Fruit fly (Drosophila melanogaster) whole organism, adult: Measurements from ENCODE around the gene Wdr24.

Experiments
- CG11617 ChIP-seq: fragments of 200-800 bp; sonication (Bioruptor generic); optimal IDR thresholded peaks from 2 replicates; lab custom pipeline; 2017; ENCODE audit warnings: mild to moderate bottlenecking, missing biosample characterization, missing genetic modification reagents, missing genetic modification characterization
- CG12768 ChIP-seq: fragments of 200-800 bp; sonication (Bioruptor generic); optimal IDR thresholded peaks from 2 replicates; lab custom pipeline; 2017; ENCODE audit warnings: missing biosample characterization, missing genetic modification characterization, mild to moderate bottlenecking, moderate library complexity, missing genetic modification reagents
- CG14711 ChIP-seq: fragments of 200-800 bp; sonication (Bioruptor generic); optimal IDR thresholded peaks from 2 replicates; lab custom pipeline; 2018; ENCODE audit warnings: missing biosample characterization, mild to moderate bottlenecking, missing genetic modification characterization, moderate library complexity
- CG1620 ChIP-seq: fragments of 200-800 bp; sonication (Bioruptor generic); optimal IDR thresholded peaks from 2 replicates; lab custom pipeline; 2016; ENCODE audit warnings: missing biosample characterization, missing genetic modification characterization
- CG33017 ChIP-seq: fragments of 200-800 bp; sonication (Bioruptor generic); optimal IDR thresholded peaks from 2 replicates; lab custom pipeline; 2018; ENCODE audit warnings: missing biosample characterization, mild to moderate bottlenecking, missing genetic modification characterization, moderate library complexity
- CG5204 ChIP-seq: fragments of 200-800 bp; sonication (Bioruptor generic); optimal IDR thresholded peaks from 2 replicates; lab custom pipeline; 2016; ENCODE audit warnings: missing biosample characterization, missing genetic modification characterization
- CG7045 ChIP-seq: fragments of 200-800 bp; sonication (Bioruptor generic); optimal IDR thresholded peaks from 2 replicates; lab custom pipeline; 2017; ENCODE audit warnings: missing biosample characterization, mild to moderate bottlenecking, missing genetic modification characterization
- CG7101 ChIP-seq: fragments of 200-800 bp; sonication (Bioruptor generic); optimal IDR thresholded peaks from 2 replicates; lab custom pipeline; 2018; ENCODE audit warnings: missing biosample characterization, mild to moderate bottlenecking, missing genetic modification characterization, moderate library complexity
- Clk ChIP-seq: fragments of 200-800 bp; sonication (Bioruptor generic); optimal IDR thresholded peaks from 2 replicates; lab custom pipeline; 2017; ENCODE audit warnings: missing biosample characterization, missing genetic modification characterization
- Crg-1 ChIP-seq: fragments of 200-800 bp; sonication (Bioruptor generic); optimal IDR thresholded peaks from 2 replicates; lab custom pipeline; 2016; ENCODE audit warnings: missing biosample characterization, missing genetic modification characterization
- Hr96 ChIP-seq: fragments of 200-800 bp; sonication (Bioruptor generic); optimal IDR thresholded peaks from 2 replicates; lab custom pipeline; 2016; ENCODE audit warnings: missing biosample characterization, missing genetic modification characterization
- Mnt ChIP-seq: fragments of 200-800 bp; sonication (Bioruptor generic); optimal IDR thresholded peaks from 2 replicates; lab custom pipeline; 2016; ENCODE audit warnings: missing biosample characterization, mild to moderate bottlenecking, missing genetic modification characterization
- bab1 ChIP-seq: fragments of 200-800 bp; sonication (Bioruptor generic); optimal IDR thresholded peaks from 3 replicates; lab custom pipeline; 2019; ENCODE audit warnings: missing biosample characterization, mild to moderate bottlenecking, missing genetic modification characterization, moderate library complexity
- cic ChIP-seq: fragments of 200-800 bp; sonication (Bioruptor generic); optimal IDR thresholded peaks from 2 replicates; lab custom pipeline; 2017; ENCODE audit warnings: missing biosample characterization, mild to moderate bottlenecking, missing genetic modification characterization, moderate library complexity
- cnc ChIP-seq, 2 experiments: fragments of >200 bp; optimal IDR thresholded peaks; 2 replicates each; lab custom pipeline; 2017
- kay ChIP-seq: fragments of 200-800 bp; sonication (Bioruptor generic); peaks from one replicate; lab custom pipeline; 2016; ENCODE audit warnings: missing biosample characterization, missing genetic modification characterization, borderline replicate concordance
- ovo ChIP-seq: fragments of 200-800 bp; sonication (Bioruptor generic); optimal IDR thresholded peaks from 2 replicates; lab custom pipeline; 2016; ENCODE audit warnings: missing biosample characterization, missing genetic modification characterization
- pad ChIP-seq: fragments of 200-800 bp; sonication (Bioruptor generic); optimal IDR thresholded peaks from 3 replicates; lab custom pipeline; 2017; ENCODE audit warnings: missing biosample characterization, missing genetic modification characterization, mild to moderate bottlenecking, moderate library complexity, missing genetic modification reagents
- tj ChIP-seq: fragments of 200-800 bp; sonication (Bioruptor generic); optimal IDR thresholded peaks from 3 replicates; lab custom pipeline; 2017; ENCODE audit warnings: missing biosample characterization, mild to moderate bottlenecking, missing genetic modification characterization, moderate library complexity
- toe ChIP-seq: fragments of 200-800 bp; sonication (Bioruptor generic); optimal IDR thresholded peaks from 2 replicates; lab custom pipeline; 2016; ENCODE audit warnings: missing biosample characterization, missing genetic modification characterization

The Wdr24 gene

DNA sequence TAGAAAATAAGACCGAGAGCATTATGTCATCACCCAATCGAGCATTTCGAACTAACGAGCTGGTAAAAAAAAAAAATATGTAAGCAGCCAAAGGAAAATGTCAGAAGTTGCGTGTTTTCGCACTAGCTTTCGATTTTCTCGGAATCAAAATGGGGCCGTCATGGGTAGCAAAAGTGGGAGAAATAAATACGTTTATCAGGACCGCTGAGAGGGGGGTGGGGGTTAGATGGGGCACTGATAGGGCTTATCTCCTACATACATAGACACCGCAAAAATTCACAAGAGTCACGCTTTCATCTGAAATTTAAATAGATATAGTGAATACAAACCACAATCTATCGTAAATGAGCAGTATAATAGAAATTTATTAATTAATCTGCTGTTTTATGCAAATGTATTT lies 32.3 kb upstream of the Wdr24 start:
- TF ChIP-seq CG14711 (tag; lab: Kevin White, UChicago): no peak
- peak; percentile 31 for TF ChIP-seq cic (GFP tag; lab: Kevin White, UChicago)
- TF ChIP-seq pad (GFP tag; lab: Kevin White, UChicago): no peak

DNA sequence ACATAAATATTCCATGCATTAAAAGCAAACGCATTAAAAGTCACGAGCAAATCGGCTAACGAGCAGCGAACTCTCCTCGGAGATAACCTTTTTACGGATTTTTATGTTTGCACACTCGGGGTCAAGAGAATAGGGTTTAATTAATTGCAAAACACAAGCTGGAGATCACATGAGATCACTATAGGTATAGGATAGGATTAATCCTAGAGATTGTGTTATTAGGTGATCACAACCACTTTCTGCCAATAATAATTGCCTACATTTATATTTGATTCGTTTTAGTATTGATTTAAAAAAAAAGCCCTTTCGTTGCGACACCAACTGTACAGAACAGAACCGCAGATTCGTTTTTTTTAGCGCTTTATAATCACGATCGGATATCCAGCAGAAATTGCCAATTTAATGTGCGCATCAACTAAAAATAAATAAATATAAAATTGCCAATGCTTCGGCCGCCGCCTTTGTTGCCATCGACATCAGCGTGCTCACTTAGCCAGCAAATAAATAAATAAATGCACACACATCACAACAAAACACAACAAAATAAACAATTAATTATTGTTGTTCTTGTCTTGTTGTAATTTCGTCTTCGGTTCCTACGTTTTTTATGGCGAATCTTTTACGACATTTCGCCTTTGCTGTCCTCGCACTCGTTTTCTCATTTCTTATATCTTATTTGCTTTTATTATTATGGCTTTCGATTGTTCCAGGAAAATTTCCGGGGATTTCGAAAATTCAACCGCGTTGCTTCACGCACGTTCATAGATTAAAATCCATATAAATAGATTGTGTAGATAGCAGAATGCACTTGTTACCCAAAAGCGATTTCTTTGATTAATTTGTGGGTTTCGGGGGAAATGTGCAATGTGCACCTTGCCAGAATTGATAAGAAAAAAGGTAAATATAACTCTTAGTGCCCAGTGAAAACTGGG lies 31.1 kb upstream of the Wdr24 start:
- TF ChIP-seq Mnt (GFP tag; lab: Kevin White, UChicago) (peak; percentile 1), Crg-1 (no peak), Clk (GFP tag; lab: Kevin White, UChicago) (peak; percentile 3), CG11617 (GFP tag; lab: Kevin White, UChicago) (no peak), CG1620 (GFP tag; lab: Kevin White, UChicago) (no peak), ovo (GFP tag; lab: Kevin White, UChicago) (no peak), CG33017 (tag; lab: Kevin White, UChicago) (no peak), pad (GFP tag; lab: Kevin White, UChicago) (no peak), CG7045 (GFP tag; lab: Kevin White, UChicago) (no peak), cic (GFP tag; lab: Kevin White, UChicago) (no peak), CG5204 (GFP tag; lab: Kevin White, UChicago) (no peak), CG12768 (GFP tag; lab: Kevin White, UChicago) (no peak), tj (GFP tag; lab: Kevin White, UChicago) (peak; percentile 62), cnc (optimal IDR thresholded peaks at IDR 0.05; lab: Kevin White, UChicago) (no peak)

dm6 chr3R:29774360-29775193 lies 29.7 kb upstream of the Wdr24 start:
- no peak for TF ChIP-seq CG11617 (GFP tag; lab: Kevin White, UChicago)
- TF ChIP-seq CG12768 (GFP tag; lab: Kevin White, UChicago): peak; percentile 8
- peak; percentile 38 for TF ChIP-seq Crg-1
- TF ChIP-seq CG14711 (tag; lab: Kevin White, UChicago): peak; percentile 68
- peak; percentile 58 for TF ChIP-seq cic (GFP tag; lab: Kevin White, UChicago)
- peak; percentile 62 for TF ChIP-seq Mnt (GFP tag; lab: Kevin White, UChicago)
- TF ChIP-seq toe (GFP tag; lab: Kevin White, UChicago): no peak

DNA sequence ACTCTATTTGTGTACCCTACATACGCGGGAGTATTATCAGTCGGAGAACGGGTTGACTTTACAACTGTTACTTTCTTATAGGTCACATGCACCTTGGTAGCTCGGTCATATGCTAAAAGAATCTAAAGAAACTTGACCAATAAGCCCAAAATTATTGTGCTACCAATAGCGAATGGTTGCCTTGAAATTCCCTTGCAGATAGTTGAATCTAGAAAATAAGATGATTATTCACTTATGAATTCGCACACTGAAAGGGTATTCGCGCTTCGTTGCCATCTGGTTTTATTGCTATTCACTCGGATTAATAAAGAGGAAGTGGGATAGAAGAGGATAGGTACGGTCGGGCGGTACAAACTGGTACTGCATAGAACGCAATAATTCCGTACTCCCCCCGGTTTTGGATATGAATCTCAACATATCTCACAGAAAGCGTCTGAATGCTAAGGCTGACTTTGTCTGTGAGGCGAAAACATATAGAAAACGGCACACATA lies 29.0 kb upstream of the Wdr24 start:
- TF ChIP-seq toe (GFP tag; lab: Kevin White, UChicago) (peak; percentile 87), ovo (GFP tag; lab: Kevin White, UChicago) (peak; percentile 69), Clk (GFP tag; lab: Kevin White, UChicago) (peak; percentile 66), tj (GFP tag; lab: Kevin White, UChicago) (peak; percentile 63), cnc (optimal IDR thresholded peaks at IDR 0.05; lab: Kevin White, UChicago) (peak in 1 of 2 experiments; percentile 8), CG12768 (GFP tag; lab: Kevin White, UChicago) (peak; percentile 83), CG1620 (GFP tag; lab: Kevin White, UChicago) (peak; percentile 62), pad (GFP tag; lab: Kevin White, UChicago) (peak; percentile 36), CG5204 (GFP tag; lab: Kevin White, UChicago) (peak; percentile 93), CG7045 (GFP tag; lab: Kevin White, UChicago) (peak; percentile 86), cic (GFP tag; lab: Kevin White, UChicago) (no peak), CG11617 (GFP tag; lab: Kevin White, UChicago) (peak; percentile 88), kay (GFP tag; lab: Kevin White, UChicago) (no peak), Crg-1 (no peak), Hr96 (peak; percentile 75), bab1 (GFP tag; lab: Kevin White, UChicago) (peak; percentile 59), CG14711 (tag; lab: Kevin White, UChicago) (peak; percentile 55), Mnt (GFP tag; lab: Kevin White, UChicago) (peak; percentile 34), CG7101 (tag; lab: Kevin White, UChicago) (peak; percentile 84), CG33017 (tag; lab: Kevin White, UChicago) (peak; percentile 74)

DNA sequence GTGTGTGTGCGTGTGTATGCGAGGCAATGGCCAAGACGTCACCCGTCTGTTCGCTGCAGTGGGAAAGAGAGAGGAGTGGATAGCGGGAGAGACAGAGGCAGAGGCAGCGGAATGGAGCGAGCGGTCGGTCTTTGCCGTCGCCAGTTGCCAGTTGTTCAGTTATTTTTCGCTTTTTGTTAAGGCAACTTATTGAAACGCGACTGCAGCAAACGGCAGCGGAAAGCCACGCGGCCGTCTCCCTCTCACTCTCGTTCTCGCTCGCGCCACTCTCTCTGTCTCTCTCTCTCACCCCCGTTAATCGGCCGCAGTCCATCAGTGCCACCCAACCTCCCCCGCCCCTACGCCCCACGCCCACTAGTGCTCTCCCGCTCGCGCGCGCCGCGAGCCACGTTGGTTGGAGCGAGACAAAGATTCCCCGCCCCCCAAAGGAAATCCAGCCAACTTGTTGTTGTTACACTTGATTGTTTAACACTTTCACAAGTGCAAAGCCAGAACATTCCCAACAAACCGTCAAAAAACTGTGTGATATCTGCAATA lies 28.0 kb upstream of the Wdr24 start:
- TF ChIP-seq pad (GFP tag; lab: Kevin White, UChicago): peak; percentile 73
- TF ChIP-seq bab1 (GFP tag; lab: Kevin White, UChicago): peak; percentile 23
- TF ChIP-seq Mnt (GFP tag; lab: Kevin White, UChicago): peak; percentile 79
- TF ChIP-seq CG1620 (GFP tag; lab: Kevin White, UChicago): no peak
- TF ChIP-seq CG12768 (GFP tag; lab: Kevin White, UChicago): peak; percentile 91
- no peak for TF ChIP-seq CG7045 (GFP tag; lab: Kevin White, UChicago)
- TF ChIP-seq Clk (GFP tag; lab: Kevin White, UChicago): no peak
- TF ChIP-seq CG7101 (tag; lab: Kevin White, UChicago): peak; percentile 5
- TF ChIP-seq kay (GFP tag; lab: Kevin White, UChicago): no peak
- TF ChIP-seq toe (GFP tag; lab: Kevin White, UChicago): no peak
- peak; percentile 50 for TF ChIP-seq CG33017 (tag; lab: Kevin White, UChicago)
- TF ChIP-seq Crg-1: no peak
- no peak for TF ChIP-seq CG5204 (GFP tag; lab: Kevin White, UChicago)
- no peak for TF ChIP-seq cnc (optimal IDR thresholded peaks at IDR 0.05; lab: Kevin White, UChicago)
- no peak for TF ChIP-seq Hr96
- TF ChIP-seq CG14711 (tag; lab: Kevin White, UChicago): no peak
- TF ChIP-seq tj (GFP tag; lab: Kevin White, UChicago): peak; percentile 83
- no peak for TF ChIP-seq CG11617 (GFP tag; lab: Kevin White, UChicago)
- TF ChIP-seq ovo (GFP tag; lab: Kevin White, UChicago): peak; percentile 49
- TF ChIP-seq cic (GFP tag; lab: Kevin White, UChicago): peak; percentile 88
